Worm (Caenorhabditis elegans): ENCODE measurements around the gene E02A10.3.

Gene E02A10.3

DNA sequence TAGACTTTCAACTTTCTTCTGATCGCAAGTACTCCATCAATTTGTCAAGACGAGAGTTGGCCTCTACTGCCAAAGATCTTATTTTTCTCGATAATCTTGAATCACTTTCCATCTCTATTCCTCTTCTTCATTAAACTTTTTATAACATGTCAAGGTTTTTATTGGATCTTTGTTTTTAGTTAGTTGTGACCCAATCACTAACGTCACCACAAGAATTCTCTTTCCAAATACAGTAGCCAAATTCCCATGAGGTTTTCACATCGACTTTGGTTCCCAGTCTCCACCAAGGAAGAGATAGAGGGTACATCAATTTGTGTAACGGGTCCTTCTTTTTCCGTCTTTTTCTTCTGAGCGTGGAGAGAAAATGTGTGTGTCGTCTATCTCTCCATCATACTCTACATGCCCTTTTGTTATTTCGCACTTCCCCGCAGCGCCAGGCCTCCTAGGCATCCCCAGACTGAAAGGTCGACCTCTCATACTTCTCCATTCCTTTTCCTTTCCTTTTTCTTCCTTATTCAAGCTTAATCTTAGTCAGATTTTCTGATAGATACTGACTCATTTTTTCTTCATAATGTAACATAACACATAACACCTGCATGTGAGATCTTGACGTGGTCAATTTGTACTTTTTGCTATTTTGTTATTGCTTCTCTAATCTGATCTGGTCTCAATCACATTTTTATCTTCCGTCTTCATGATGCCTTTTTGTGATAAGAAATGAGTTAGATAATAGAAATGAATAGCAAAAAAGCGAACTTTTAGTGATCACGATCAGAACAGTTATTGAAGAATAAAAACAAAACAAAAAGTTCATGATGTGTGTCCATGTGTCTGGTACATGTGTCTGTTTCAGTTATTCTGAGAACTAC, 40.2 kb upstream of the E02A10.3 start (continued):
- no peak for TF ChIP-seq B0035.1 (tag; optimal IDR thresholded peaks at IDR 0.05)
- TF ChIP-seq let-607 (tag; optimal IDR thresholded peaks at IDR 0.05) = no peak
- TF ChIP-seq hmg-20 (GFP tag; IDR thresholded peaks at IDR 0.05) = no peak
- no peak for TF ChIP-seq gei-17 (GFP tag; optimal IDR thresholded peaks at IDR 0.05)

DNA sequence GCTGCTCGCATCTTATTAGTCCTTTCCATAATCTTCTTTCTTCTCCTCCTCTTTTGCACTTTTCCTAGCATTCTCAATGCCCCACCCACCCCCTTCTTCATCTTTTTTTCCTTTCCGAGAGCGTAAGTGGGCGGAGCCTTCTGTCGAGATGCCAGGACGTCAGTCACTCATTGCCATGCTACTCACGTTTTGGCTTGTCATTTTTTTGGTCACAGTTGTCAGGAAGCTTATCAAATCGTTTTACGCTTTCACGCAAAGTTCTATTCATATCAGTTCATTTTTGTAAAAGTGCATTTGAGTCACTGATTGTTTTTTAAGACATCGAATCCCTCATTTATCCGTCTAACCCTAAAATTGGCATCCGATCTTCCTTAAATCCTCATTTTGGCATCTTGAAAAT, 39.4 kb upstream of the E02A10.3 start:
- peak; percentile 13 for TF ChIP-seq ZK185.1 (tag; optimal IDR thresholded peaks at IDR 0.05; ENCODE audit: poor library complexity, severe bottlenecking)
- TF ChIP-seq ztf-22 (GFP tag; optimal IDR thresholded peaks at IDR 0.05) = no peak
- peak; percentile 23 for TF ChIP-seq nhr-80 (tag; optimal IDR thresholded peaks at IDR 0.05)

DNA sequence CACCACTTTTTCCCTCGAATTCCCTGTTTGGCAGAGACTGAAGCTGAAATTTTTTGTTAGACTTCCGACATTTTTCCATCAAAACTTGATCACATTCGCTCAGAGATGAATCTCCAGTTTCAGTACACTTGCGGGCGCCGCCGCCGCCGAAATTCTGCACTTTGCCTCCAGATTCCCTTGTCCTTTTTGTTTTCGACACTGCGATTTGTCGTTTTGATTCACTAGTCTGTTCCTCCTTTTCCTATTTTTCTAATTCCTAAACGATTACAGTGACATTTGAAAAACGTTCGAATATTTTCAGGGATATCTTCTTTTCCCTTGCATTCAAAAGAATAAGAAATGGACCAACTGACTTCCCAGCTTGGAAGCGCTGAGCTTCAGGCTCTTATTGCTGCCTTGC, 38.7 kb upstream of the E02A10.3 start, which contains the start of gene F45D3.2:
Gene F45D3.2 (plus strand): TSS at position 301 of the 400 bp plus-strand sequence.
- no peak for TF ChIP-seq lin-35 (GFP tag; optimal IDR thresholded peaks at IDR 0.05)
- no peak for TF ChIP-seq ceh-40 (GFP tag; IDR thresholded peaks at IDR 0.05)
- TF ChIP-seq F10E7.11 (tag; optimal IDR thresholded peaks at IDR 0.05) = no peak

DNA sequence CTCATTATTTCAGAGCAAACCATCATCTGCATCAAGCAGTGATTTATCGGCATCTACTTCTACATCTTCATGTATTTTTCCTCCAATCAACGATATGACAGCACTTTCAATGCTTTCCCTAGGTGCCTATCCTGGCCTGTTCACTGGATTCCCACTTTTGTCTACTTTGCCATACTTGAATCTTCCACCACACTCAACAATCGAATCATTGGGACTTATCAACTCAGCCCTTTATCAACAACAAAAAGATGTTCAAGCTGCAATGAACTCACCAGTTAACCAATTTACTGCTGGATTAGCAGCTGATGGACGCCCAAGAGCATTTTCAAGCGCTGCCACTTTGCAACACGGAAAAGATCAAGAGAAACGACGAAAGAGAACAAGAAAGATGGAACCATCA, 38.2 kb upstream of the E02A10.3 start:
- TF ChIP-seq T07F8.4 (tag; optimal IDR thresholded peaks at IDR 0.05) (no peak), madf-10 (tag; optimal IDR thresholded peaks at IDR 0.05) (no peak), egl-44 (GFP tag; IDR thresholded peaks at IDR 0.05) (no peak), lir-1 (GFP tag; conservative IDR thresholded peaks at IDR 0.05) (no peak), rec-8 (tag; optimal IDR thresholded peaks at IDR 0.05) (no peak), ztf-3 (GFP tag; optimal IDR thresholded peaks at IDR 0.05) (no peak), ceh-40 (GFP tag; IDR thresholded peaks at IDR 0.05) (no peak), hlh-12 (tag; optimal IDR thresholded peaks at IDR 0.05) (no peak), bed-1 (GFP tag; IDR thresholded peaks at IDR 0.05) (no peak), Y79H2A.3 (GFP tag; conservative IDR thresholded peaks at IDR 0.05) (no peak), ceh-91 (GFP tag; IDR thresholded peaks at IDR 0.05) (no peak), dpff-1 (tag; optimal IDR thresholded peaks at IDR 0.05) (no peak), him-1 (tag; optimal IDR thresholded peaks at IDR 0.05) (no peak), ceh-100 (GFP tag; IDR thresholded peaks at IDR 0.05) (no peak), lin-26 (GFP tag; IDR thresholded peaks at IDR 0.05) (no peak), repo-1 (tag; optimal IDR thresholded peaks at IDR 0.05) (no peak), K11D2.4 (GFP tag; IDR thresholded peaks at IDR 0.05) (no peak), aptf-2 (GFP tag; conservative IDR thresholded peaks at IDR 0.05) (no peak), hsf-1 (GFP tag; IDR thresholded peaks at IDR 0.05) (no peak), mcd-1 (GFP tag; IDR thresholded peaks at IDR 0.05) (no peak)

DNA sequence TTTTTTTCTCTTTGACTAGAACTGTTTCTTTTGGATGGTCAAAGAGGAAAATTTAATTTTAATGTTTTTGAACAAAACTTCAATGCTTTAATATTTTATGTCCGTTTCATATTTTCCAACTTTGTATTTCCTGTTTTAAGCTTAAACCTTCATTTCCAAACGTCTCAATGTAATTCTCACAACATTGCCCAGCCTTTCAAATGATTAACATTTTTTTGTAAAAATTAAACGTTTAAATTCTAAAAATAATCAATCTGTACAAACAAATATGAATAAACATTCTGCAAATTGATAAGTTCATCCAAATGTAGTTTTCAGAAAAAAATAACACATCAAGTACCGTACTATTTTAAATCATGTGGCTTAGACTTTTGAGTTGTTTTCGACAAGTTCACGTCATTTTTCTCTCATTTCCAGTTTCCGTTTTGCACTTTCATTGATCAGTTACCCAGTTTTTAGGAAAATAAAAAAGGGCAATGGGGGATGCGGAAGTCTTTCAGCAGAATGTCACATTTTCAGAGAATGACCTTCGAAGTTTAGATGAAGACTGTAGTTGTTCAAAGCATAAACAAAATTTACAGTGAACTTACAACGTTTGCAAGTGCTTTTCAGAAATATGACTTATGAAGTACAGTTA, 36.6 kb upstream of the E02A10.3 start:
- TF ChIP-seq F10E7.11 (tag; optimal IDR thresholded peaks at IDR 0.05) (no peak), F22D6.2 (tag; optimal IDR thresholded peaks at IDR 0.05) (no peak), nhr-90 (tag; optimal IDR thresholded peaks at IDR 0.05) (no peak), ztf-28 (GFP tag; IDR thresholded peaks at IDR 0.05) (no peak), F57C9.4 (tag; optimal IDR thresholded peaks at IDR 0.05) (no peak), mes-4 (tag; optimal IDR thresholded peaks at IDR 0.05) (no peak), cebp-2 (GFP tag; IDR thresholded peaks at IDR 0.05) (no peak), rcor-1 (GFP tag; IDR thresholded peaks at IDR 0.05) (no peak), sea-2 (GFP tag; IDR thresholded peaks at IDR 0.05) (no peak), ccch-3 (GFP tag; optimal IDR thresholded peaks at IDR 0.05) (no peak)

Data from whole organism, young adult.